Worm (Caenorhabditis elegans) whole organism, young adult: ENCODE data around the gene srh-16.

Experiments
- ama-1 ChIP-seq, 3 experiments: fragments of 150-350 bp in 1 of 3; sonication (generic microtip) in 2 of 3; optimal IDR thresholded peaks; 2 replicates each; lab custom pipeline; 2014 to 2018; ENCODE audit warnings: missing biosample characterization in 2 of 3, missing genetic modification characterization in 2 of 3, missing genetic modification reagents in 2 of 3
- aptf-3 ChIP-seq: fragments of 200-800 bp; sonication (Bioruptor generic); IDR thresholded peaks from 2 replicates; pipeline ENCODE4 v1.3.6; 2022; ENCODE audit warnings: missing genetic modification characterization, missing compliant biosample characterization
- ceh-40 ChIP-seq: fragments of 200-800 bp; sonication (Bioruptor generic); IDR thresholded peaks from 2 replicates; pipeline ENCODE4 v1.3.6; 2022; ENCODE audit warnings: missing genetic modification characterization, missing compliant biosample characterization
- dox-1 ChIP-seq: fragments of 200-800 bp; sonication (Bioruptor generic); IDR thresholded peaks from 2 replicates; pipeline ENCODE4 v1.3.6; 2022; ENCODE audit warnings: missing genetic modification reagents, missing genetic modification characterization, missing compliant biosample characterization
- ets-4 ChIP-seq: fragments of 200-800 bp; sonication (Bioruptor generic); optimal IDR thresholded peaks from 2 replicates; lab custom pipeline; 2018; ENCODE audit warnings: mild to moderate bottlenecking, missing genetic modification characterization, missing compliant biosample characterization
- lag-1 ChIP-seq: fragments of 200-800 bp; sonication (Bioruptor generic); IDR thresholded peaks from 2 replicates; pipeline ENCODE4 v1.3.6; 2022; ENCODE audit warnings: missing genetic modification reagents, missing genetic modification characterization, missing compliant biosample characterization
- mxl-1 ChIP-seq: sonication (generic microtip); optimal IDR thresholded peaks from 2 replicates; lab custom pipeline; 2016; ENCODE audit warnings: missing genetic modification characterization, missing compliant biosample characterization
- nhr-27 ChIP-seq: fragments of 200-800 bp; sonication (Bioruptor generic); optimal IDR thresholded peaks from 2 replicates; lab custom pipeline; 2018; ENCODE audit warnings: mild to moderate bottlenecking, missing genetic modification characterization, moderate library complexity, missing compliant biosample characterization
- pha-4 ChIP-seq: fragments of 150-350 bp; sonication (generic microtip); optimal IDR thresholded peaks from 2 replicates; lab custom pipeline; 2014; ENCODE audit warnings: missing biosample characterization, missing genetic modification reagents, missing genetic modification characterization
- rcor-1 ChIP-seq: fragments of 200-800 bp; sonication (Bioruptor generic); IDR thresholded peaks from 2 replicates; pipeline ENCODE4 v1.3.6; 2022; ENCODE audit warnings: missing genetic modification reagents, missing genetic modification characterization, missing compliant biosample characterization
- repo-1 ChIP-seq: sonication (generic microtip); optimal IDR thresholded peaks from 2 replicates; lab custom pipeline; 2017; ENCODE audit warnings: mild to moderate bottlenecking, missing genetic modification characterization, missing compliant biosample characterization
- rpc-1 ChIP-seq, 2 experiments: fragments of 150-350 bp in 1 of 2; sonication (generic microtip) in 1 of 2; optimal IDR thresholded peaks; 2 replicates each; lab custom pipeline; 2014 to 2018; ENCODE audit warnings: missing biosample characterization in 1 of 2, missing genetic modification characterization in 1 of 2, missing genetic modification reagents in 1 of 2, missing genotype in 1 of 2
- sea-2 ChIP-seq: fragments of 200-800 bp; sonication (Bioruptor generic); IDR thresholded peaks from 2 replicates; pipeline ENCODE4 v1.3.6; 2022; ENCODE audit warnings: missing genetic modification characterization, missing compliant biosample characterization
- ztf-22 ChIP-seq: fragments of 200-800 bp; sonication (Bioruptor generic); optimal IDR thresholded peaks from 2 replicates; lab custom pipeline; 2018; ENCODE audit warnings: mild to moderate bottlenecking, missing genetic modification characterization, moderate library complexity, missing compliant biosample characterization

- no peak for TF ChIP-seq ztf-22 (GFP tag; lab: Kevin White, UChicago)
- TF ChIP-seq ceh-40 (GFP tag; lab: Robert Waterston, UW): no peak
- TF ChIP-seq pha-4 (tag; lab: Kevin White, UChicago): no peak
- no peak for TF ChIP-seq lag-1 (GFP tag; lab: Robert Waterston, UW)
- no peak for TF ChIP-seq sea-2
- no peak for TF ChIP-seq ets-4 (GFP tag; lab: Kevin White, UChicago)
- no peak for TF ChIP-seq ama-1 (optimal IDR thresholded peaks at IDR 0.05; lab: Kevin White, UChicago)
- TF ChIP-seq ama-1 (GFP tag; optimal IDR thresholded peaks at IDR 0.05; lab: Kevin White, UChicago): no peak
- TF ChIP-seq rpc-1 (optimal IDR thresholded peaks at IDR 0.05; lab: Kevin White, UChicago): no peak
- no peak for TF ChIP-seq rpc-1 (tag; optimal IDR thresholded peaks at IDR 0.05; lab: Kevin White, UChicago)
- no peak for TF ChIP-seq nhr-27
- no peak for TF ChIP-seq aptf-3 (GFP tag; lab: Robert Waterston, UW)
- TF ChIP-seq repo-1: no peak
- no peak for TF ChIP-seq rcor-1 (GFP tag; lab: Robert Waterston, UW)
- TF ChIP-seq dox-1 (GFP tag; lab: Robert Waterston, UW): no peak
- TF ChIP-seq mxl-1 (tag; lab: Kevin White, UChicago): no peak
Measured at ce11 chrV:12314413-12314812, 22.8 kb downstream of the srh-16 start.
